Worm (Caenorhabditis elegans) whole organism, young adult: ENCODE measurements around the gene wht-6.
A peak's percentile ranks its signal among the peaks of the same experiment; 100 is the strongest.

Source experiments
- B0035.1 ChIP-seq: sonication (generic microtip); optimal IDR thresholded peaks from 2 replicates; lab custom pipeline; 2016; ENCODE audit warnings: missing genetic modification characterization, mild to moderate bottlenecking, missing compliant biosample characterization, missing genotype, missing genetic modification reagents
- D2030.7 ChIP-seq: fragments of 200-800 bp; sonication (Bioruptor generic); IDR thresholded peaks from 2 replicates; pipeline ENCODE4 v1.3.6; 2022; ENCODE audit warnings: missing genetic modification reagents, missing genetic modification characterization, missing compliant biosample characterization
- F22D6.2 ChIP-seq: sonication (generic microtip); optimal IDR thresholded peaks from 2 replicates; lab custom pipeline; 2016; ENCODE audit warnings: mild to moderate bottlenecking, missing genetic modification characterization, missing compliant biosample characterization
- F52B5.7 ChIP-seq: sonication (generic microtip); optimal IDR thresholded peaks from 2 replicates; lab custom pipeline; 2016; ENCODE audit warnings: mild to moderate bottlenecking, missing genetic modification characterization, missing compliant biosample characterization
- F57A8.1 ChIP-seq: fragments of 200-800 bp; sonication (Bioruptor generic); optimal IDR thresholded peaks from 2 replicates; lab custom pipeline; 2018; ENCODE audit warnings: mild to moderate bottlenecking, missing genetic modification characterization, moderate library complexity, missing compliant biosample characterization
- K12H6.12 ChIP-seq: fragments of 200-800 bp; sonication (Bioruptor generic); optimal IDR thresholded peaks from 2 replicates; lab custom pipeline; 2018; ENCODE audit warnings: mild to moderate bottlenecking, missing genetic modification characterization, missing compliant biosample characterization
- T07F8.4 ChIP-seq: sonication (generic microtip); optimal IDR thresholded peaks from 2 replicates; lab custom pipeline; 2016; ENCODE audit warnings: mild to moderate bottlenecking, missing genetic modification characterization, moderate library complexity, missing compliant biosample characterization
- Y53F4B.3 ChIP-seq: fragments of 200-800 bp; sonication (Bioruptor generic); IDR thresholded peaks from 2 replicates; pipeline ENCODE4 v1.3.6; 2022; ENCODE audit warnings: missing genetic modification reagents, missing genetic modification characterization, missing compliant biosample characterization
- Y56A3A.18 ChIP-seq: fragments of 200-800 bp; sonication (Bioruptor generic); IDR thresholded peaks from 2 replicates; pipeline ENCODE4 v1.3.6; 2022; ENCODE audit warnings: missing genetic modification reagents, missing genetic modification characterization, missing compliant biosample characterization
- ZK185.1 ChIP-seq: sonication (generic microtip); optimal IDR thresholded peaks from 2 replicates; lab custom pipeline; 2016; ENCODE audit warnings: mild to moderate bottlenecking, missing genetic modification characterization, missing compliant biosample characterization; ENCODE audit not compliant: poor library complexity, severe bottlenecking
- athp-1 ChIP-seq: sonication (generic microtip); optimal IDR thresholded peaks from 2 replicates; lab custom pipeline; 2017; ENCODE audit warnings: mild to moderate bottlenecking, missing genetic modification characterization, missing compliant biosample characterization
- attf-3 ChIP-seq: fragments of 200-800 bp; sonication (Bioruptor generic); conservative IDR thresholded peaks from 2 replicates; pipeline ENCODE4 v1.3.6; 2022; ENCODE audit warnings: missing genetic modification reagents, missing genetic modification characterization, missing compliant biosample characterization
- attf-5 ChIP-seq: fragments of 200-800 bp; sonication (Bioruptor generic); optimal IDR thresholded peaks from 2 replicates; lab custom pipeline; 2018; ENCODE audit warnings: mild to moderate bottlenecking, missing genetic modification characterization, missing compliant biosample characterization
- cebp-1 ChIP-seq, 2 experiments: fragments of 200-800 bp in 1 of 2; sonication (Bioruptor generic) in 1 of 2; sonication (generic microtip) in 1 of 2; IDR thresholded peaks in 1 of 2; optimal IDR thresholded peaks in 1 of 2; 2 replicates each; pipeline versions ENCODE4 v1.3.6 to Lab custom; 2017 to 2022; ENCODE audit warnings: missing compliant biosample characterization in 2 of 2, missing genetic modification characterization in 2 of 2, mild to moderate bottlenecking in 1 of 2, missing genetic modification reagents in 1 of 2, moderate library complexity in 1 of 2
- cebp-2 ChIP-seq: fragments of 200-800 bp; sonication (Bioruptor generic); IDR thresholded peaks from 2 replicates; pipeline ENCODE4 v1.3.6; 2022; ENCODE audit warnings: missing genetic modification characterization, missing compliant biosample characterization
- ceh-58 ChIP-seq: fragments of 200-800 bp; sonication (Bioruptor generic); IDR thresholded peaks from 2 replicates; pipeline ENCODE4 v1.3.6; 2022; ENCODE audit warnings: missing genetic modification characterization, missing compliant biosample characterization
- dox-1 ChIP-seq: fragments of 200-800 bp; sonication (Bioruptor generic); IDR thresholded peaks from 2 replicates; pipeline ENCODE4 v1.3.6; 2022; ENCODE audit warnings: missing genetic modification reagents, missing genetic modification characterization, missing compliant biosample characterization
- ets-4 ChIP-seq: fragments of 200-800 bp; sonication (Bioruptor generic); optimal IDR thresholded peaks from 2 replicates; lab custom pipeline; 2018; ENCODE audit warnings: mild to moderate bottlenecking, missing genetic modification characterization, missing compliant biosample characterization
- him-1 ChIP-seq: sonication (generic microtip); optimal IDR thresholded peaks from 2 replicates; lab custom pipeline; 2016; ENCODE audit warnings: missing genotype, missing genetic modification reagents, missing genetic modification characterization, missing compliant biosample characterization
- hlh-26 ChIP-seq: fragments of 200-800 bp; sonication (Bioruptor generic); conservative IDR thresholded peaks from 2 replicates; pipeline ENCODE4 v1.3.6; 2022; ENCODE audit warnings: missing genetic modification reagents, missing genetic modification characterization, missing compliant biosample characterization
- hrde-1 ChIP-seq: sonication (generic microtip); optimal IDR thresholded peaks from 2 replicates; lab custom pipeline; 2016; ENCODE audit warnings: missing genetic modification characterization, mild to moderate bottlenecking, missing compliant biosample characterization, moderate library complexity, missing genotype, missing genetic modification reagents, borderline replicate concordance
- let-526 ChIP-seq: fragments of 200-800 bp; sonication (Bioruptor generic); IDR thresholded peaks from 2 replicates; pipeline ENCODE4 v1.3.6; 2022; ENCODE audit warnings: missing genetic modification reagents, missing genetic modification characterization, missing compliant biosample characterization
- lin-40 ChIP-seq: sonication (generic microtip); optimal IDR thresholded peaks from 2 replicates; lab custom pipeline; 2016; ENCODE audit warnings: missing genetic modification characterization, mild to moderate bottlenecking, missing compliant biosample characterization, missing genotype, missing genetic modification reagents
- lin-54 ChIP-seq: fragments of 200-800 bp; sonication (Bioruptor generic); optimal IDR thresholded peaks from 2 replicates; lab custom pipeline; 2018; ENCODE audit warnings: mild to moderate bottlenecking, missing genetic modification characterization, missing compliant biosample characterization
- lir-1 ChIP-seq: fragments of 200-800 bp; sonication (Bioruptor generic); conservative IDR thresholded peaks from 2 replicates; pipeline ENCODE4 v1.3.6; 2022; ENCODE audit warnings: missing genetic modification reagents, missing genetic modification characterization, missing compliant biosample characterization
- lsl-1 ChIP-seq: fragments of 200-800 bp; sonication (Bioruptor generic); optimal IDR thresholded peaks from 2 replicates; lab custom pipeline; 2018; ENCODE audit warnings: mild to moderate bottlenecking, missing genetic modification characterization, moderate library complexity, missing compliant biosample characterization
- madf-8 ChIP-seq: fragments of 200-800 bp; sonication (Bioruptor generic); conservative IDR thresholded peaks from 2 replicates; pipeline ENCODE4 v1.3.6; 2022; ENCODE audit warnings: missing genetic modification reagents, missing genetic modification characterization, missing compliant biosample characterization
- mcd-1 ChIP-seq: fragments of 200-800 bp; sonication (Bioruptor generic); IDR thresholded peaks from 2 replicates; pipeline ENCODE4 v1.3.6; 2022; ENCODE audit warnings: missing genetic modification reagents, missing genetic modification characterization, missing compliant biosample characterization
- mel-28 ChIP-seq: sonication (generic microtip); optimal IDR thresholded peaks from 2 replicates; lab custom pipeline; 2016; ENCODE audit warnings: borderline replicate concordance, mild to moderate bottlenecking, missing genetic modification characterization, missing compliant biosample characterization
- nfyb-1 ChIP-seq: fragments of 200-800 bp; sonication (Bioruptor generic); IDR thresholded peaks from 2 replicates; pipeline ENCODE4 v1.3.6; 2022; ENCODE audit warnings: missing genetic modification reagents, missing genetic modification characterization, missing compliant biosample characterization
- nhr-120 ChIP-seq: fragments of 200-800 bp; sonication (Bioruptor generic); IDR thresholded peaks from 2 replicates; pipeline ENCODE4 v1.3.6; 2022; ENCODE audit warnings: missing genetic modification characterization, missing compliant biosample characterization
- nhr-27 ChIP-seq: fragments of 200-800 bp; sonication (Bioruptor generic); optimal IDR thresholded peaks from 2 replicates; lab custom pipeline; 2018; ENCODE audit warnings: mild to moderate bottlenecking, missing genetic modification characterization, moderate library complexity, missing compliant biosample characterization
- pbrm-1 ChIP-seq: fragments of 200-800 bp; sonication (Bioruptor generic); IDR thresholded peaks from 2 replicates; pipeline ENCODE4 v1.3.6; 2022; ENCODE audit warnings: missing genetic modification reagents, missing genetic modification characterization, missing compliant biosample characterization
- rec-8 ChIP-seq, 2 experiments: sonication (generic microtip); optimal IDR thresholded peaks; 2 replicates each; lab custom pipeline; 2016; ENCODE audit warnings: mild to moderate bottlenecking in 2 of 2, missing genetic modification characterization in 2 of 2, missing genetic modification reagents in 2 of 2, missing genotype in 2 of 2, missing biosample characterization in 1 of 2, missing compliant biosample characterization in 1 of 2, moderate library complexity in 1 of 2
- sdz-38 ChIP-seq: sonication (generic microtip); optimal IDR thresholded peaks from 2 replicates; lab custom pipeline; 2016; ENCODE audit warnings: missing genotype, missing genetic modification characterization, missing compliant biosample characterization
- snpc-1.3 ChIP-seq: sonication (generic microtip); optimal IDR thresholded peaks from 2 replicates; lab custom pipeline; 2017; ENCODE audit warnings: missing genetic modification characterization, mild to moderate bottlenecking, missing compliant biosample characterization, antibody characterized with exemption, moderate library complexity, missing genotype, missing genetic modification reagents; ENCODE audit not compliant: insufficient read depth
- snpc-3.4 ChIP-seq: sonication (generic microtip); optimal IDR thresholded peaks from 2 replicates; lab custom pipeline; 2017; ENCODE audit warnings: missing genetic modification characterization, mild to moderate bottlenecking, missing compliant biosample characterization, antibody characterized with exemption, moderate library complexity, missing genotype, missing genetic modification reagents
- somi-1 ChIP-seq: fragments of 200-800 bp; sonication (Bioruptor generic); optimal IDR thresholded peaks from 2 replicates; lab custom pipeline; 2018; ENCODE audit warnings: mild to moderate bottlenecking, missing genetic modification characterization, missing compliant biosample characterization
- sptf-2 ChIP-seq: fragments of 200-800 bp; sonication (Bioruptor generic); optimal IDR thresholded peaks from 2 replicates; lab custom pipeline; 2018; ENCODE audit warnings: mild to moderate bottlenecking, missing genetic modification characterization, missing compliant biosample characterization
- unc-62 ChIP-seq: fragments of 150-350 bp; optimal IDR thresholded peaks from 2 replicates; lab custom pipeline; 2014; ENCODE audit warnings: missing biosample characterization, missing genetic modification reagents, missing genetic modification characterization
- xnd-1 ChIP-seq: sonication (generic microtip); optimal IDR thresholded peaks from 2 replicates; lab custom pipeline; 2016; ENCODE audit warnings: missing genotype, missing genetic modification reagents, missing genetic modification characterization, missing compliant biosample characterization
- zfh-2 ChIP-seq: fragments of 200-800 bp; sonication (Bioruptor generic); conservative IDR thresholded peaks from 2 replicates; pipeline ENCODE4 v1.3.6; 2022; ENCODE audit warnings: missing genetic modification reagents, missing genetic modification characterization, missing compliant biosample characterization
- ztf-22 ChIP-seq: fragments of 200-800 bp; sonication (Bioruptor generic); optimal IDR thresholded peaks from 2 replicates; lab custom pipeline; 2018; ENCODE audit warnings: mild to moderate bottlenecking, missing genetic modification characterization, moderate library complexity, missing compliant biosample characterization
- ztf-26 ChIP-seq: sonication (generic microtip); optimal IDR thresholded peaks from 2 replicates; lab custom pipeline; 2017; ENCODE audit warnings: missing genetic modification characterization, missing compliant biosample characterization
- ztf-28 ChIP-seq: fragments of 200-800 bp; sonication (Bioruptor generic); IDR thresholded peaks from 2 replicates; pipeline ENCODE4 v1.3.6; 2022; ENCODE audit warnings: missing genetic modification reagents, missing genetic modification characterization, missing compliant biosample characterization
- ztf-3 ChIP-seq: fragments of 200-800 bp; sonication (Bioruptor generic); optimal IDR thresholded peaks from 2 replicates; lab custom pipeline; 2018; ENCODE audit warnings: mild to moderate bottlenecking, missing genetic modification characterization, missing compliant biosample characterization

wht-6 gene

ce11 chrIII:6464113-6464571, 7.4 kb upstream of the wht-6 start (continued):
- peak; percentile 73 for TF ChIP-seq madf-8
- TF ChIP-seq cebp-1 (GFP tag; IDR thresholded peaks at IDR 0.05; lab: Robert Waterston, UW): peak; percentile 94
- TF ChIP-seq cebp-1 (tag; optimal IDR thresholded peaks at IDR 0.05; lab: Kevin White, UChicago): peak; percentile 97
- TF ChIP-seq xnd-1: peak; percentile 57
- TF ChIP-seq F52B5.7 (tag; lab: Kevin White, UChicago): peak; percentile 79
- peak; percentile 100 for TF ChIP-seq zfh-2
- TF ChIP-seq lir-1 (GFP tag; lab: Robert Waterston, UW): peak; percentile 74
- TF ChIP-seq ets-4 (GFP tag; lab: Kevin White, UChicago): peak; percentile 86
- TF ChIP-seq lin-54 (GFP tag; lab: Kevin White, UChicago): peak; percentile 92
- peak; percentile 66 for TF ChIP-seq lsl-1 (GFP tag; lab: Kevin White, UChicago)
- TF ChIP-seq K12H6.12 (tag; lab: Kevin White, UChicago): peak; percentile 86
- peak; percentile 30 for TF ChIP-seq ZK185.1
- no peak for TF ChIP-seq rec-8 (tag; optimal IDR thresholded peaks at IDR 0.05; lab: Kevin White, UChicago)
- peak; percentile 89 for TF ChIP-seq mcd-1 (GFP tag; lab: Robert Waterston, UW)
- peak; percentile 72 for TF ChIP-seq ztf-22 (GFP tag; lab: Kevin White, UChicago)
- TF ChIP-seq hlh-26 (GFP tag; lab: Robert Waterston, UW): no peak
- no peak for TF ChIP-seq Y56A3A.18 (GFP tag; lab: Robert Waterston, UW)
- no peak for TF ChIP-seq snpc-1.3
- TF ChIP-seq ztf-28 (GFP tag; lab: Robert Waterston, UW): 0 out of 2 replicates have a peak, but pooled peaks have one; percentile 66
- TF ChIP-seq dox-1 (GFP tag; lab: Robert Waterston, UW): peak; percentile 95
- peak; percentile 95 for TF ChIP-seq nfyb-1 (GFP tag; lab: Robert Waterston, UW)
- TF ChIP-seq athp-1 (tag; lab: Kevin White, UChicago): peak; percentile 80
- peak; percentile 90 for TF ChIP-seq ztf-26
- no peak for TF ChIP-seq lin-40 (tag; lab: Kevin White, UChicago)
- no peak for TF ChIP-seq nhr-27 (tag; lab: Kevin White, UChicago)
- TF ChIP-seq sdz-38 (tag; lab: Kevin White, UChicago): no peak
- peak; percentile 68 for TF ChIP-seq attf-3 (GFP tag; lab: Robert Waterston, UW)
- TF ChIP-seq Y53F4B.3: no peak; the same call in 1 of the 2 replicates
- no peak for TF ChIP-seq hrde-1 (tag; lab: Kevin White, UChicago)
- TF ChIP-seq snpc-3.4 (tag; lab: Kevin White, UChicago): no peak
- TF ChIP-seq ztf-3: peak; percentile 40
- TF ChIP-seq T07F8.4 (tag; lab: Kevin White, UChicago): peak; percentile 19
- TF ChIP-seq B0035.1 (tag; lab: Kevin White, UChicago): peak; percentile 53
- no peak for TF ChIP-seq F57A8.1 (GFP tag; lab: Kevin White, UChicago)
- TF ChIP-seq, all 124 proteins: peak for 77

- TF ChIP-seq D2030.7 (GFP tag; lab: Robert Waterston, UW) (0 out of 2 replicates have a peak, but pooled peaks have one; percentile 15), ets-4 (GFP tag; lab: Kevin White, UChicago) (no peak), ceh-58 (no peak), lin-40 (tag; lab: Kevin White, UChicago) (no peak), dox-1 (GFP tag; lab: Robert Waterston, UW) (no peak), cebp-2 (GFP tag; lab: Robert Waterston, UW) (no peak), let-526 (GFP tag; lab: Robert Waterston, UW) (no peak), rec-8 (tag; optimal IDR thresholded peaks at IDR 0.05; lab: Kevin White, UChicago) (no peak), F22D6.2 (tag; lab: Kevin White, UChicago) (no peak), him-1 (tag; lab: Kevin White, UChicago) (no peak), mel-28 (tag; lab: Kevin White, UChicago) (no peak), zfh-2 (no peak), pbrm-1 (GFP tag; lab: Robert Waterston, UW) (no peak), lsl-1 (GFP tag; lab: Kevin White, UChicago) (peak; percentile 85), somi-1 (GFP tag; lab: Kevin White, UChicago) (no peak), sptf-2 (GFP tag; lab: Kevin White, UChicago) (no peak), F52B5.7 (tag; lab: Kevin White, UChicago) (no peak), nhr-120 (GFP tag; lab: Robert Waterston, UW) (no peak), attf-5 (GFP tag; lab: Kevin White, UChicago) (no peak), unc-62 (no peak)
These were observed 6.6 kb upstream of the wht-6 start, which contains the start of gene nduf-2.2 for ce11 chrIII:6464913-6465312. Gene nduf-2.2, plus strand, starts transcription at chrIII:6465222.
